Worm (Caenorhabditis elegans) whole organism, L4 larva: ENCODE data around the gene che-7.
A peak's percentile ranks its signal among the peaks of the same experiment; 100 is the strongest.

ENCODE experiments used
- F26F4.8 ChIP-seq: fragments of 200-800 bp; sonication (Bioruptor generic); conservative IDR thresholded peaks from 2 replicates; pipeline ENCODE4 v1.3.6; 2022; ENCODE audit warnings: missing genetic modification characterization, missing compliant biosample characterization
- Y48G9A.11 ChIP-seq: fragments of 200-800 bp; sonication (Bioruptor generic); IDR thresholded peaks from 2 replicates; pipeline ENCODE4 v1.3.6; 2022; ENCODE audit warnings: missing genetic modification reagents, missing genetic modification characterization, missing compliant biosample characterization
- ceh-44 ChIP-seq: fragments of 200-800 bp; sonication (Bioruptor generic); IDR thresholded peaks from 2 replicates; pipeline ENCODE4 v1.3.6; 2022; ENCODE audit warnings: missing genetic modification reagents, missing genetic modification characterization, missing compliant biosample characterization
- ctbp-1 ChIP-seq: fragments of 200-800 bp; sonication (Bioruptor generic); IDR thresholded peaks from 2 replicates; pipeline ENCODE4 v1.3.6; 2022; ENCODE audit warnings: missing genetic modification reagents, missing genetic modification characterization, missing compliant biosample characterization
- egl-27 ChIP-seq: sonication (generic microtip); optimal IDR thresholded peaks from 3 replicates; lab custom pipeline; 2017; ENCODE audit warnings: missing biosample characterization, missing genetic modification reagents, missing genetic modification characterization
- jun-1 ChIP-seq: fragments of 150-350 bp; optimal IDR thresholded peaks from 2 replicates; lab custom pipeline; 2014; ENCODE audit warnings: missing biosample characterization, missing genetic modification reagents, missing genetic modification characterization
- nhr-76 ChIP-seq: fragments of 150-350 bp; optimal IDR thresholded peaks from 2 replicates; lab custom pipeline; 2014; ENCODE audit warnings: missing biosample characterization, missing genetic modification characterization
- snpc-4 ChIP-seq: fragments of 150-350 bp; optimal IDR thresholded peaks from 2 replicates; lab custom pipeline; 2014; ENCODE audit warnings: missing biosample characterization, missing genetic modification characterization
- unc-62 ChIP-seq, 3 experiments: fragments of 150-350 bp in 1 of 3; sonication (generic microtip); optimal IDR thresholded peaks in 2 of 3; peaks in 1 of 3; 1 replicate in 1 of 3; 2 replicates in 2 of 3; lab custom pipeline; 2014 to 2017; ENCODE audit warnings: missing biosample characterization in 3 of 3, missing genetic modification characterization in 3 of 3, missing genetic modification reagents in 3 of 3, missing genotype in 1 of 3

DNA sequence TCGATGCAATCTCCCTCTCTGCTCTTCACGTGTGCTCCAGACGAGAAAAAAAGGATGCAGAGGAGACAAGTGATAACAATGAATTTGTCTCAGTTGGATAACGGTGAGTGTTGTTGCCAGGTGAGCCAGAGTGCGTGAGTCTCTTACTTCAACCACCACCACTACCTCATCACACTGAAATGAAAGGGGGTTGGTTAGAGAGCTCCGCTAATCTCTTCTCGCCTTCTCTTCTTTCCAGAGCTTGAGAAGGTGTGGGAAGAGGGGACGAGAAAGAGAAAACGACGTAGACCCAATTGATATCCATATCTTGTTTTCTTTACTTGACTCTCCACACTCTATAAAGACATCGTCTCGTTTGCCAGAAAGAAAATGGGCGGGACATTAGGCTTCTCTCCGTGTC lies 2.4 kb upstream of the che-7 start:
- no peak for TF ChIP-seq nhr-76 (tag; lab: Kevin White, UChicago)
- TF ChIP-seq snpc-4 (tag; lab: Kevin White, UChicago), result no peak
- TF ChIP-seq jun-1 (tag; lab: Kevin White, UChicago), result no peak
- TF ChIP-seq Y48G9A.11 (GFP tag; lab: Robert Waterston, UW), result no peak
- TF ChIP-seq unc-62 (GFP tag; optimal IDR thresholded peaks at IDR 0.05 in 1 of 2; lab: Kevin White, UChicago), result peak in 1 of 2 experiments; percentile 86
- TF ChIP-seq unc-62 (tag; optimal IDR thresholded peaks at IDR 0.05; lab: Kevin White, UChicago), result no peak
- no peak for TF ChIP-seq ceh-44 (GFP tag; lab: Robert Waterston, UW)
- no peak for TF ChIP-seq egl-27 (tag; lab: Kevin White, UChicago)
- TF ChIP-seq ctbp-1 (GFP tag; lab: Robert Waterston, UW), result no peak
- TF ChIP-seq F26F4.8 (GFP tag; lab: Robert Waterston, UW), result no peak
